Worm (Caenorhabditis elegans): ENCODE measurements around the gene W06D11.3.

The W06D11.3 gene

ce11 chrX:12282911-12283310, 15.6 kb upstream of the W06D11.3 start, which contains the start of gene C04B4.2:
C04B4.2 (plus strand) TSS chrX:12283281.
- TF ChIP-seq sox-2 (GFP tag; IDR thresholded peaks at IDR 0.05) (no peak), pqm-1 (tag; optimal IDR thresholded peaks at IDR 0.05) (no peak), odd-2 (tag; optimal IDR thresholded peaks at IDR 0.05) (no peak), unc-3 (GFP tag; conservative IDR thresholded peaks at IDR 0.05) (no peak), unc-3 (tag; optimal IDR thresholded peaks at IDR 0.05) (no peak), hlh-6 (tag; optimal IDR thresholded peaks at IDR 0.05) (no peak), lin-11 (tag; optimal IDR thresholded peaks at IDR 0.05) (no peak), elt-2 (tag; optimal IDR thresholded peaks at IDR 0.05) (no peak), T23F11.4 (GFP tag; optimal IDR thresholded peaks at IDR 0.05) (no peak), syd-9 (tag; optimal IDR thresholded peaks at IDR 0.05) (no peak)

DNA sequence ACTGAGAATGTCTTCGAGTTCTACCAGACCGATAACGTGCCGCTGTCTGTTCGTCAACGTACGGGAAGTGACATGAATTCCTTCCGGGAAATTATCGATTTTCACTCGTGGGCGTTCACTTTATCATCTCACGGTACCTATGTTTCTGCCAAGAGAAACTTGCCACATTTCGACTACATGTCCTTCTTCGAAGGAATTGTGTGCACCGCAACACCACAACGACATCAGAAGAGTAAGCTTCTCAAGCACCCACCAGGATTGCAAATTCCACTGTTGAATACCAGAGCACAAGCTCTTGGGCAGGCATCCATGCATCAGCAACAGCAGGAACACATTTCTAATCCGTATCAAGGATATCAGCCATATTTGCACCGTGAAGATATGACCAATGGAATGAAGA, 14.3 kb upstream of the W06D11.3 start:
- TF ChIP-seq ahr-1 (tag; optimal IDR thresholded peaks at IDR 0.05): no peak
- no peak for TF ChIP-seq ceh-14 (tag; optimal IDR thresholded peaks at IDR 0.05)
- no peak for TF ChIP-seq ceh-19 (GFP tag; optimal IDR thresholded peaks at IDR 0.05)
- no peak for TF ChIP-seq fkh-6 (tag; optimal IDR thresholded peaks at IDR 0.05)
- TF ChIP-seq ref-2 (tag; optimal IDR thresholded peaks at IDR 0.05): no peak
- no peak for TF ChIP-seq K02D7.2 (tag; optimal IDR thresholded peaks at IDR 0.05)
- no peak for TF ChIP-seq mec-3 (tag; optimal IDR thresholded peaks at IDR 0.05; ENCODE audit: borderline replicate concordance)
- TF ChIP-seq pag-3 (tag; optimal IDR thresholded peaks at IDR 0.05; ENCODE audit: borderline replicate concordance): no peak
- TF ChIP-seq ceh-31 (tag; optimal IDR thresholded peaks at IDR 0.05): no peak
- TF ChIP-seq pax-1 (tag; optimal IDR thresholded peaks at IDR 0.05): no peak
- no peak for TF ChIP-seq dmd-4 (tag; optimal IDR thresholded peaks at IDR 0.05; ENCODE audit: borderline replicate concordance)

DNA sequence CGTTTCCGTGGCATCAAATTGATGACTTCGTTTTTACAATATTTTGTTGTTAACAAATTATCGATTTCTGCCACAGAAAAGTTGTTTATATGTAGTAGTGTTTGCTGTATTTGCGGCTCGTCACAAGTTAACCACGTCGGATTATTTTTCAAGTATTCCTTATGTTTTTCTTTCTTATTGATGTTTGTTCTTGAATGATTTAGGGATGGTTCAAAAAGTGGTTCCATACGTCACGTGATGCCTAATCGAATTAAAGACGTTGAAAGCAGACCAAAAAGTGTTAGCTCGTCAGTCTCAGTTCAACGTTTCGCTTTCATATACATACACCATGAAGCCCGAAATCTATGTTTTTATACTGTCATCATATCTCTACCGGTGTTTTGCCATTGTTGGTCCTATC, 13.0 kb upstream of the W06D11.3 start, which contains the start of gene lips-2:
Gene lips-2 (plus strand): TSS at position 301 of the 400 bp plus-strand sequence.
- no peak for TF ChIP-seq unc-42 (tag; optimal IDR thresholded peaks at IDR 0.05)
- no peak for TF ChIP-seq unc-3 (GFP tag; conservative IDR thresholded peaks at IDR 0.05)
- TF ChIP-seq unc-3 (tag; optimal IDR thresholded peaks at IDR 0.05): no peak
- TF ChIP-seq elt-4 (tag; optimal IDR thresholded peaks at IDR 0.05): no peak
- no peak for TF ChIP-seq ceh-19 (GFP tag; optimal IDR thresholded peaks at IDR 0.05)

DNA sequence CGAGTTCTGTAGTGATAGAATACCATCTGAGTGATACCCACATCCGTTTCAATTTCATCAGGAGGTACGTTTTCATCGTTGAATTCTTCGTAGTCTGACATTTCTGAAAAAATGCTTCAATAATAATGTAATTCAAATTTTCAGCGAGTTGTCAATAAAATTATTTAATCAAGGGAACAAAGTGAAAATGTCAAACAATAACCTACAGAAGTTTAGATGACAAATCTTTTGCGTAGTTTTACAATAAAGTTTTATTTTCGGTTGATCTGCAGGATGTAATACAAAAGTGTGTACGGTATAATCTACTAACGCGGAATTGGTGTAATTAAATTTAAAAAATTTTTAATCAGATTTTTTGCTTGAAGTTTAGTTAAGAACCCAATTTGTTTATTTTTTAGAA, 10.2 kb upstream of the W06D11.3 start, which contains the start of gene C04B4.5:
Gene C04B4.5 (minus strand): TSS at position 101 of the 400 bp plus-strand sequence.
- TF ChIP-seq ama-1 (optimal IDR thresholded peaks at IDR 0.05) (no peak), fkh-10 (GFP tag; optimal IDR thresholded peaks at IDR 0.05) (no peak), hlh-30 (tag; optimal IDR thresholded peaks at IDR 0.05; ENCODE audit: insufficient read depth) (no peak), ref-2 (tag; optimal IDR thresholded peaks at IDR 0.05) (no peak), ceh-19 (GFP tag; optimal IDR thresholded peaks at IDR 0.05) (no peak), ceh-2 (tag; optimal IDR thresholded peaks at IDR 0.05) (no peak), ceh-24 (tag; optimal IDR thresholded peaks at IDR 0.05) (no peak), F13H6.1 (tag; optimal IDR thresholded peaks at IDR 0.05) (no peak), sox-2 (GFP tag; IDR thresholded peaks at IDR 0.05) (no peak)

ce11 chrX:12290539-12290938, 7.9 kb upstream of the W06D11.3 start, which contains the start of gene C04B4.4:
C04B4.4 (plus strand) TSS chrX:12290839.
- TF ChIP-seq ceh-6 (GFP tag; optimal IDR thresholded peaks at IDR 0.05) (no peak), pag-3 (tag; optimal IDR thresholded peaks at IDR 0.05; ENCODE audit: borderline replicate concordance) (no peak), unc-3 (GFP tag; conservative IDR thresholded peaks at IDR 0.05) (no peak), unc-3 (tag; optimal IDR thresholded peaks at IDR 0.05) (no peak), fax-1 (tag; optimal IDR thresholded peaks at IDR 0.05) (no peak), ceh-30 (tag; optimal IDR thresholded peaks at IDR 0.05) (no peak), sdc-2 (tag; optimal IDR thresholded peaks at IDR 0.05) (no peak), elt-4 (tag; optimal IDR thresholded peaks at IDR 0.05) (no peak), ahr-1 (tag; optimal IDR thresholded peaks at IDR 0.05) (no peak), che-1 (tag; optimal IDR thresholded peaks at IDR 0.05) (no peak), ceh-45 (GFP tag; IDR thresholded peaks at IDR 0.05) (no peak)
